Fruit fly (Drosophila melanogaster) S2 (cell line): ENCODE data around the gene Esp.

Experiments used
- CG8478 ChIP-seq: fragments of >200 bp; optimal IDR thresholded peaks from 2 replicates; lab custom pipeline; 2018
- CTCF ChIP-seq, 2 experiments: fragments of >200 bp; optimal IDR thresholded peaks; 2 replicates each; lab custom pipeline; 2018

dm6 chr3R:24823061-24823460 lies 18.7 kb upstream of the Esp start:
- TF ChIP-seq CTCF (optimal IDR thresholded peaks at IDR 0.05; lab: Kevin White, UChicago) = no peak
- no peak for TF ChIP-seq CG8478
